Worm (Caenorhabditis elegans): ENCODE data around the gene srx-74.

DNA sequence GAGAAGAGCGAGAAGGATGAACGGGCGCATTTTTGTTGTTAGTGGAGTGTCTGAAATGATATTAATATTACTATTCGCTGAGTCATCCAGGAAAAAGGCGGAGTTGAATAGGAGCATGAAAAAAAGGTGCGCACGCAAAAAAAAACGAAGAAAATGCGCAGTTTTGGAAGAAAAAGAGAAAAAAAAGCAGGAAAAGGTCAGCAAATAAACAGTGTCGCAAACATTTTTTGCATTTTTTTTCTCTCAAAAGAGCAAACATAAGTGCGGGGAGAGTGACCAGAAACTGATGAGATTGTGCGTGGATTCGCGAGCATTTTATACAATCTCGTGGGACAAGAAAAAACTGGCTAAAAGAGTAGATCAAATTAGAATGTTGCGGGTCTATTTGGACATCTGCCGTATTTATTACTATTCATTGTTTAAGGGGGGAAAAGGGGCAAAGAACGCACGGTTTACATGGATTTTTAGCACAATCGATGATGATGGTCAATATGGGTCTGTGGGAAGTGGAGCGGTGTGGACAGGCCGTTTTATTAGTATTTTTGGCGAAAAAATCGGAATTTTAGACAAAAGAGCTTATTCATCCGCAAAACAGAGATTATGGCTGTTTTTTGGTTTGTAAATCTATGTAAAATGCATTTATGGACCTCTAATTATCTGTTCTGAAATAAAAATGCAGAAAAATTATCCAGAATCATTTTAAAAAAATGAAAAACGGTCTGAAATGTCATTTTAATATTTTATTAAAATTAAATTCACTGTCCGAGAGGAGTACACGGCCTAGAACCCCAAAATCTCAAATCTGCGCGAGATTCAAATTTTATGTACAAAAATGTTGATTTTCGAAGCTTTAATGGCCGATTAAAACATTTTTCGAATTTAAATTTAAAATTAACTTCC, 30.3 kb upstream of the srx-74 start, which contains the start of gene cpg-8:
- TF ChIP-seq ets-7 (tag; optimal IDR thresholded peaks at IDR 0.05) (no peak), aly-1 (tag; optimal IDR thresholded peaks at IDR 0.05) (no peak), flt-1 (GFP tag; IDR thresholded peaks at IDR 0.05) (no peak), B0310.2 (tag; optimal IDR thresholded peaks at IDR 0.05) (no peak), ama-1 (optimal IDR thresholded peaks at IDR 0.05) (no peak), hmg-4 (GFP tag; optimal IDR thresholded peaks at IDR 0.05) (no peak), F13C5.2 (tag; optimal IDR thresholded peaks at IDR 0.05) (no peak), tbx-37 (GFP tag; conservative IDR thresholded peaks at IDR 0.05) (no peak), tbx-11 (GFP tag; IDR thresholded peaks at IDR 0.05) (no peak)
